Worm (Caenorhabditis elegans): Measurements from ENCODE around the gene gadr-4.
A peak's percentile ranks its signal among the peaks of the same experiment; 100 is the strongest.

The gadr-4 gene

ce11 chrII:4032293-4032692 lies 30.1 kb downstream of the gadr-4 start, which contains the start of gene K07D4.4:
TSS of gene K07D4.4 (minus strand) at chrII:4032393.
- TF ChIP-seq ama-1 (optimal IDR thresholded peaks at IDR 0.05) (no peak), nhr-85 (tag) (no peak), F16B12.6 (tag; optimal IDR thresholded peaks at IDR 0.05) (no peak), ceh-8 (GFP tag; optimal IDR thresholded peaks at IDR 0.05) (no peak), nhr-20 (tag; optimal IDR thresholded peaks at IDR 0.05) (no peak), jun-1 (tag; optimal IDR thresholded peaks at IDR 0.05) (no peak), skn-1 (tag; optimal IDR thresholded peaks at IDR 0.05) (no peak), unc-98 (GFP tag; IDR thresholded peaks at IDR 0.05) (no peak), nhr-19 (GFP tag; conservative IDR thresholded peaks at IDR 0.05) (no peak), unc-86 (tag; optimal IDR thresholded peaks at IDR 0.05) (no peak), ztf-4 (tag; optimal IDR thresholded peaks at IDR 0.05) (no peak), aly-2 (tag; optimal IDR thresholded peaks at IDR 0.05) (no peak), zag-1 (tag; optimal IDR thresholded peaks at IDR 0.05) (no peak), lin-39 (tag; optimal IDR thresholded peaks at IDR 0.05) (no peak)

- TF ChIP-seq nhr-84 (tag; optimal IDR thresholded peaks at IDR 0.05) = no peak
- TF ChIP-seq ceh-82 (tag; optimal IDR thresholded peaks at IDR 0.05) = no peak
- no peak for TF ChIP-seq unc-62 (GFP tag; optimal IDR thresholded peaks at IDR 0.05)
- TF ChIP-seq fos-1 (tag; optimal IDR thresholded peaks at IDR 0.05) = no peak
- no peak for TF ChIP-seq mep-1 (tag; optimal IDR thresholded peaks at IDR 0.05)
- no peak for TF ChIP-seq irx-1 (tag; optimal IDR thresholded peaks at IDR 0.05)
- TF ChIP-seq elt-3 (tag; optimal IDR thresholded peaks at IDR 0.05) = no peak
These were observed 34.1 kb downstream of the gadr-4 start, which contains the start of gene K07D4.9 for ce11 chrII:4028276-4028675. TSS of gene K07D4.9 (plus strand) at chrII:4028576.

- TF ChIP-seq nhr-84 (tag; optimal IDR thresholded peaks at IDR 0.05) (no peak), ces-1 (GFP tag; optimal IDR thresholded peaks at IDR 0.05) (no peak), efl-1 (optimal IDR thresholded peaks at IDR 0.05) (no peak), efl-1 (GFP tag; optimal IDR thresholded peaks at IDR 0.05 in 1 of 2) (no peak), C16A3.4 (tag; optimal IDR thresholded peaks at IDR 0.05) (no peak), ceh-8 (GFP tag; optimal IDR thresholded peaks at IDR 0.05) (no peak), nhr-12 (tag; optimal IDR thresholded peaks at IDR 0.05) (no peak), sup-37 (GFP tag; optimal IDR thresholded peaks at IDR 0.05) (no peak), skn-1 (tag; optimal IDR thresholded peaks at IDR 0.05) (no peak), fkh-8 (tag; optimal IDR thresholded peaks at IDR 0.05) (no peak), nhr-28 (tag; optimal IDR thresholded peaks at IDR 0.05) (no peak)
These were observed 36.9 kb downstream of the gadr-4 start, which contains the start of gene K07D4.5 for ce11 chrII:4025462-4025861. TSS of gene K07D4.5 (minus strand) at chrII:4025562.

ce11 chrII:4018617-4019016 lies 43.8 kb downstream of the gadr-4 start, which contains the start of gene K07D4.6:
TSS of gene K07D4.6 (minus strand) at chrII:4018717.
- TF ChIP-seq efl-1 (optimal IDR thresholded peaks at IDR 0.05) (no peak), efl-1 (GFP tag; optimal IDR thresholded peaks at IDR 0.05 in 1 of 2) (peak in 1 of 2 experiments; percentile 20), sup-37 (GFP tag; optimal IDR thresholded peaks at IDR 0.05) (no peak)

ce11 chrII:4011518-4011917 lies 50.9 kb downstream of the gadr-4 start:
- TF ChIP-seq egl-13 (tag; optimal IDR thresholded peaks at IDR 0.05) (no peak), elt-3 (tag; optimal IDR thresholded peaks at IDR 0.05) (peak in 1 of 6 experiments; percentile 70), elt-2 (tag; optimal IDR thresholded peaks at IDR 0.05) (peak; percentile 68), nhr-20 (tag; optimal IDR thresholded peaks at IDR 0.05) (peak; percentile 2), ceh-90 (tag; optimal IDR thresholded peaks at IDR 0.05) (no peak), dpl-1 (GFP tag; optimal IDR thresholded peaks at IDR 0.05) (no peak), ama-1 (optimal IDR thresholded peaks at IDR 0.05) (no peak)

Data from whole organism, L1 larva.